Worm (Caenorhabditis elegans) whole organism, L4/young adult: ENCODE data around the gene C05D11.1.

ENCODE experiments used
- W03F9.2 ChIP-seq: fragments of 150-350 bp; optimal IDR thresholded peaks from 2 replicates; lab custom pipeline; 2014; ENCODE audit warnings: missing biosample characterization, missing genetic modification characterization
- him-1 ChIP-seq: sonication (generic microtip); optimal IDR thresholded peaks from 2 replicates; lab custom pipeline; 2016; ENCODE audit warnings: missing genotype, missing genetic modification reagents, missing genetic modification characterization, missing compliant biosample characterization

- TF ChIP-seq him-1 (tag; lab: Kevin White, UChicago): peak; percentile 21
- peak; percentile 47 for TF ChIP-seq W03F9.2 (tag; lab: Kevin White, UChicago)
Measured at ce11 chrIII:6464113-6464571, 27.7 kb downstream of the C05D11.1 start.
